Fruit fly (Drosophila melanogaster) whole organism, prepupa: ENCODE data around the gene mh.
A peak's percentile ranks its signal among the peaks of the same experiment; 100 is the strongest.

Experiments
- CG10631 ChIP-seq: fragments of 200-800 bp; sonication (Bioruptor generic); optimal IDR thresholded peaks from 2 replicates; lab custom pipeline; 2016; ENCODE audit warnings: missing biosample characterization, missing genetic modification characterization
- CG10669 ChIP-seq: fragments of 200-800 bp; sonication (Bioruptor generic); optimal IDR thresholded peaks from 3 replicates; lab custom pipeline; 2018; ENCODE audit warnings: missing biosample characterization, mild to moderate bottlenecking, missing genetic modification characterization, moderate library complexity
- CG11762 ChIP-seq: fragments of 200-800 bp; sonication (Bioruptor generic); optimal IDR thresholded peaks from 3 replicates; lab custom pipeline; 2016; ENCODE audit warnings: missing biosample characterization, missing genetic modification characterization; ENCODE audit not compliant: insufficient read depth
- CG11902 ChIP-seq: fragments of 200-800 bp; sonication (Bioruptor generic); optimal IDR thresholded peaks from 3 replicates; lab custom pipeline; 2016; ENCODE audit warnings: missing biosample characterization, missing genetic modification characterization
- CG15336 ChIP-seq: fragments of 200-800 bp; sonication (Bioruptor generic); IDR thresholded peaks from 2 replicates; pipeline ENCODE4 v1.3.6; 2022; ENCODE audit warnings: missing biosample characterization, missing genetic modification characterization
- CG1621 ChIP-seq: fragments of 200-800 bp; sonication (Bioruptor generic); optimal IDR thresholded peaks from 3 replicates; lab custom pipeline; 2018; ENCODE audit warnings: missing biosample characterization, mild to moderate bottlenecking, missing genetic modification characterization
- CG16779 ChIP-seq: fragments of 200-800 bp; sonication (Bioruptor generic); optimal IDR thresholded peaks from 3 replicates; lab custom pipeline; 2017; ENCODE audit warnings: missing biosample characterization, mild to moderate bottlenecking, missing genetic modification characterization
- CG3032 ChIP-seq: fragments of 200-800 bp; optimal IDR thresholded peaks from 2 replicates; lab custom pipeline; 2019; ENCODE audit warnings: missing biosample characterization, mild to moderate bottlenecking, missing genetic modification characterization, moderate library complexity
- CG31627 ChIP-seq: fragments of 200-800 bp; sonication (Bioruptor generic); optimal IDR thresholded peaks from 3 replicates; lab custom pipeline; 2016; ENCODE audit warnings: missing biosample characterization, missing genetic modification characterization
- CG32006 ChIP-seq: fragments of 200-800 bp; sonication (Bioruptor generic); optimal IDR thresholded peaks from 3 replicates; lab custom pipeline; 2017; ENCODE audit warnings: missing biosample characterization, mild to moderate bottlenecking, missing genetic modification characterization
- CG34406 ChIP-seq: fragments of 200-800 bp; sonication (Bioruptor generic); optimal IDR thresholded peaks from 3 replicates; lab custom pipeline; 2016; ENCODE audit warnings: missing biosample characterization, missing genetic modification characterization
- CG4318 ChIP-seq: fragments of 200-800 bp; sonication (Bioruptor generic); optimal IDR thresholded peaks from 3 replicates; lab custom pipeline; 2017; ENCODE audit warnings: missing biosample characterization, mild to moderate bottlenecking, missing genetic modification characterization
- CG6163 ChIP-seq: fragments of 200-800 bp; sonication (Bioruptor generic); IDR thresholded peaks from 3 replicates; pipeline ENCODE4 v1.3.6; 2022; ENCODE audit warnings: missing biosample characterization, missing genetic modification characterization
- CG6792 ChIP-seq: fragments of 200-800 bp; sonication (Bioruptor generic); optimal IDR thresholded peaks from 3 replicates; lab custom pipeline; 2016; ENCODE audit warnings: missing biosample characterization, missing genetic modification characterization
- CG6854 ChIP-seq: fragments of 200-800 bp; sonication (Bioruptor generic); optimal IDR thresholded peaks from 2 replicates; lab custom pipeline; 2017; ENCODE audit warnings: missing biosample characterization, mild to moderate bottlenecking, missing genetic modification characterization
- CG8119 ChIP-seq: fragments of 200-800 bp; sonication (Bioruptor generic); IDR thresholded peaks from 3 replicates; pipeline ENCODE4 v1.3.6; 2022; ENCODE audit warnings: missing biosample characterization, missing genetic modification characterization
- CG8319 ChIP-seq: fragments of 200-800 bp; sonication (Bioruptor generic); optimal IDR thresholded peaks from 3 replicates; lab custom pipeline; 2016; ENCODE audit warnings: missing biosample characterization, missing genetic modification characterization
- CG9139 ChIP-seq: fragments of 200-800 bp; sonication (Bioruptor generic); optimal IDR thresholded peaks from 3 replicates; lab custom pipeline; 2017; ENCODE audit warnings: missing biosample characterization, mild to moderate bottlenecking, missing genetic modification characterization
- Eip75B ChIP-seq: fragments of 200-800 bp; sonication (Bioruptor generic); optimal IDR thresholded peaks from 3 replicates; lab custom pipeline; 2016; ENCODE audit warnings: missing biosample characterization, missing genetic modification characterization
- Eip78C ChIP-seq: fragments of 200-800 bp; sonication (Bioruptor generic); peaks from one replicate; lab custom pipeline; 2016; ENCODE audit warnings: missing biosample characterization, missing genetic modification characterization
- Ets21C ChIP-seq: fragments of 200-800 bp; sonication (Bioruptor generic); optimal IDR thresholded peaks from 3 replicates; lab custom pipeline; 2016; ENCODE audit warnings: missing biosample characterization, missing genetic modification characterization
- Ets96B ChIP-seq: fragments of 200-800 bp; optimal IDR thresholded peaks from 2 replicates; lab custom pipeline; 2019; ENCODE audit warnings: missing biosample characterization, mild to moderate bottlenecking, missing genetic modification characterization, moderate library complexity
- Gug ChIP-seq: fragments of 200-800 bp; sonication (Bioruptor generic); IDR thresholded peaks from 2 replicates; pipeline ENCODE4 v1.3.6; 2022; ENCODE audit warnings: missing biosample characterization, missing genetic modification characterization
- Hr39 ChIP-seq: fragments of 200-800 bp; sonication (Bioruptor generic); optimal IDR thresholded peaks from 2 replicates; lab custom pipeline; 2016; ENCODE audit warnings: missing biosample characterization, missing genetic modification characterization
- Lpt ChIP-seq: fragments of 200-800 bp; sonication (Bioruptor generic); optimal IDR thresholded peaks from 3 replicates; lab custom pipeline; 2016; ENCODE audit warnings: missing biosample characterization, missing genetic modification characterization
- Met ChIP-seq: fragments of 200-800 bp; sonication (Bioruptor generic); optimal IDR thresholded peaks from 3 replicates; lab custom pipeline; 2016; ENCODE audit warnings: missing biosample characterization, missing genetic modification characterization
- Smox ChIP-seq: fragments of 200-800 bp; sonication (Bioruptor generic); optimal IDR thresholded peaks from 3 replicates; lab custom pipeline; 2016; ENCODE audit warnings: missing biosample characterization, missing genetic modification characterization
- Sox14 ChIP-seq: fragments of 200-800 bp; sonication (Bioruptor generic); optimal IDR thresholded peaks from 3 replicates; lab custom pipeline; 2016; ENCODE audit warnings: missing biosample characterization, missing genetic modification characterization
- Sox15 ChIP-seq: fragments of 200-800 bp; sonication (Bioruptor generic); optimal IDR thresholded peaks from 3 replicates; lab custom pipeline; 2016; ENCODE audit warnings: missing biosample characterization, missing genetic modification characterization
- achi ChIP-seq: fragments of 200-800 bp; sonication (Bioruptor generic); optimal IDR thresholded peaks from 3 replicates; lab custom pipeline; 2016; ENCODE audit warnings: missing biosample characterization, missing genetic modification characterization
- acj6 ChIP-seq: fragments of 200-800 bp; sonication (Bioruptor generic); optimal IDR thresholded peaks from 3 replicates; lab custom pipeline; 2016; ENCODE audit warnings: missing biosample characterization, missing genetic modification characterization
- cyc ChIP-seq: fragments of 200-800 bp; sonication (Bioruptor generic); optimal IDR thresholded peaks from 3 replicates; lab custom pipeline; 2016; ENCODE audit warnings: missing biosample characterization, missing genetic modification characterization
- dac ChIP-seq: fragments of 200-800 bp; sonication (Bioruptor generic); optimal IDR thresholded peaks from 2 replicates; lab custom pipeline; 2017; ENCODE audit warnings: missing biosample characterization, mild to moderate bottlenecking, missing genetic modification characterization
- dsx ChIP-seq: fragments of 200-800 bp; optimal IDR thresholded peaks from 3 replicates; lab custom pipeline; 2019; ENCODE audit warnings: missing biosample characterization, mild to moderate bottlenecking, missing genetic modification characterization, moderate library complexity; ENCODE audit not compliant: poor library complexity, severe bottlenecking
- eg ChIP-seq: fragments of 200-800 bp; sonication (Bioruptor generic); IDR thresholded peaks from 3 replicates; pipeline ENCODE4 v1.3.6; 2022; ENCODE audit warnings: missing biosample characterization, missing genetic modification characterization
- esn ChIP-seq: fragments of 200-800 bp; sonication (Bioruptor generic); optimal IDR thresholded peaks from 2 replicates; lab custom pipeline; 2016; ENCODE audit warnings: missing biosample characterization, mild to moderate bottlenecking, missing genetic modification characterization, moderate library complexity
- fd59A ChIP-seq: fragments of 200-800 bp; sonication (Bioruptor generic); optimal IDR thresholded peaks from 2 replicates; lab custom pipeline; 2017; ENCODE audit warnings: missing biosample characterization, mild to moderate bottlenecking, missing genetic modification characterization, missing genetic modification reagents
- fkh ChIP-seq: fragments of 200-800 bp; sonication (Bioruptor generic); optimal IDR thresholded peaks from 3 replicates; lab custom pipeline; 2017; ENCODE audit warnings: missing biosample characterization, mild to moderate bottlenecking, missing genetic modification characterization, moderate library complexity
- lz ChIP-seq: fragments of 200-800 bp; sonication (Bioruptor generic); optimal IDR thresholded peaks from 3 replicates; lab custom pipeline; 2016; ENCODE audit warnings: missing biosample characterization, missing genetic modification characterization
- net ChIP-seq: fragments of 200-800 bp; sonication (Bioruptor generic); optimal IDR thresholded peaks from 3 replicates; lab custom pipeline; 2016; ENCODE audit warnings: missing biosample characterization, missing genetic modification characterization
- pdm3 ChIP-seq: fragments of 200-800 bp; sonication (Bioruptor generic); optimal IDR thresholded peaks from 3 replicates; lab custom pipeline; 2016; ENCODE audit warnings: missing biosample characterization, missing genetic modification characterization
- ss ChIP-seq, 2 experiments: fragments of 200-800 bp; sonication (Bioruptor generic); optimal IDR thresholded peaks; 2 replicates in 1 of 2; 3 replicates in 1 of 2; lab custom pipeline; 2017 to 2018; ENCODE audit warnings: mild to moderate bottlenecking in 2 of 2, missing biosample characterization in 2 of 2, missing genetic modification characterization in 2 of 2, moderate library complexity in 1 of 2
- svp ChIP-seq: fragments of 200-800 bp; sonication (Bioruptor generic); peaks from one replicate; lab custom pipeline; 2016; ENCODE audit warnings: missing biosample characterization, missing genetic modification characterization
- topi ChIP-seq: fragments of 200-800 bp; sonication (Bioruptor generic); optimal IDR thresholded peaks from 3 replicates; lab custom pipeline; 2016; ENCODE audit warnings: missing biosample characterization, missing genetic modification characterization
- vri ChIP-seq: fragments of 200-800 bp; sonication (Bioruptor generic); optimal IDR thresholded peaks from 3 replicates; lab custom pipeline; 2016; ENCODE audit warnings: missing biosample characterization, mild to moderate bottlenecking, missing genetic modification characterization

mh gene

DNA sequence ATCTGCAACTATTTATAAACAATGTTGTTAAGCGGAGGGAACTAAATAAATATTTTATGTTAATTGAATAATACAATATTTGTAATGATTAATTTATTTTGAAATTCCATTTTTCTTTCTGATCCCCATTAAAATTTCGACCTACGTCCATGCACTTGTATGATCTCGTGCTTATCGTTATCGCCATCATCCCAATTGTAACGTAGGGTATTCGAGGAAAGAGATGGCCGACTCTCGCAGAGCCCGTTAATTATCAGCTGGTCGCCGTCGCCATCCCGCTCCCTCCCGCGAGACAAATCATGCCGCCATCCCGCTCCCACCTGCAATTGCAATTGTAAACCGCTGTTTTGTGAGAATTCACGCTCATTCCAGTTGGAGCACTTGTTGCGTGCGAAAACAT is 22.1 kb downstream of the mh start, which contains the start of gene CG11655:
Gene CG11655 (plus strand): TSS at position 351 of the 400 bp plus-strand sequence.
- TF ChIP-seq Sox15 (GFP tag; lab: Kevin White, UChicago) (peak; percentile 34), Hr39 (GFP tag; lab: Kevin White, UChicago) (peak; percentile 49), pdm3 (GFP tag; lab: Kevin White, UChicago) (peak; percentile 50), topi (GFP tag; lab: Kevin White, UChicago) (peak; percentile 62), CG8119 (0 out of 3 replicates have a peak, but pooled peaks have one; percentile 20), svp (GFP tag; lab: Kevin White, UChicago) (no peak), CG6163 (GFP tag; lab: Robert Waterston, UW) (peak; percentile 21; the same call in 1 of the 3 replicates), Eip75B (GFP tag; lab: Kevin White, UChicago) (peak; percentile 47), Gug (GFP tag; lab: Robert Waterston, UW) (no peak), achi (no peak), vri (GFP tag; lab: Kevin White, UChicago) (no peak), dac (GFP tag; lab: Kevin White, UChicago) (no peak), CG10669 (no peak), CG4318 (GFP tag; lab: Kevin White, UChicago) (no peak), fd59A (GFP tag; lab: Kevin White, UChicago) (peak; percentile 34), CG32006 (GFP tag; lab: Kevin White, UChicago) (peak; percentile 55), Ets21C (no peak), Eip78C (peak; percentile 79), Ets96B (tag; lab: Kevin White, UChicago) (peak; percentile 31), CG15336 (GFP tag; lab: Robert Waterston, UW) (peak; percentile 42), Sox14 (GFP tag; lab: Kevin White, UChicago) (peak; percentile 50), net (GFP tag; lab: Kevin White, UChicago) (peak; percentile 52), lz (GFP tag; lab: Kevin White, UChicago) (peak; percentile 60), CG31627 (GFP tag; lab: Kevin White, UChicago) (peak; percentile 45), ss (GFP tag; optimal IDR thresholded peaks at IDR 0.05; lab: Kevin White, UChicago) (no peak), CG34406 (GFP tag; lab: Kevin White, UChicago) (peak; percentile 38), CG6792 (GFP tag; lab: Kevin White, UChicago) (peak; percentile 38), fkh (GFP tag; lab: Kevin White, UChicago) (no peak), CG11902 (GFP tag; lab: Kevin White, UChicago) (peak; percentile 31), CG3032 (peak; percentile 31), Lpt (GFP tag; lab: Kevin White, UChicago) (peak; percentile 12), cyc (peak; percentile 55), CG1621 (peak; percentile 60), dsx (GFP tag; lab: Kevin White, UChicago) (peak; percentile 63), CG6854 (peak; percentile 63), CG10631 (GFP tag; lab: Kevin White, UChicago) (no peak), Smox (GFP tag; lab: Kevin White, UChicago) (peak; percentile 50), CG9139 (GFP tag; lab: Kevin White, UChicago) (no peak), CG8319 (peak; percentile 37), eg (GFP tag; lab: Robert Waterston, UW) (peak; percentile 59; the same call in 2 of the 3 replicates), Met (GFP tag; lab: Kevin White, UChicago) (no peak), esn (peak; percentile 61), CG11762 (GFP tag; lab: Kevin White, UChicago) (no peak), acj6 (GFP tag; lab: Kevin White, UChicago) (no peak), CG16779 (no peak)
